Fruit fly (Drosophila melanogaster) Kc167 (cell line): ENCODE results near the gene CG6707.

Source experiments
- Sin3A ChIP-seq: fragments of >200 bp; optimal IDR thresholded peaks from 2 replicates; lab custom pipeline; 2018; ENCODE audit warnings: missing external identifiers
- h ChIP-seq: fragments of >200 bp; optimal IDR thresholded peaks from 3 replicates; lab custom pipeline; 2018; ENCODE audit warnings: missing external identifiers
- insv ChIP-seq: fragments of >200 bp; optimal IDR thresholded peaks from 3 replicates; lab custom pipeline; 2018; ENCODE audit warnings: missing external identifiers
- psq ChIP-seq: fragments of >200 bp; optimal IDR thresholded peaks from 2 replicates; lab custom pipeline; 2017; ENCODE audit warnings: missing external identifiers
- ttk ChIP-seq: sonication (Bioruptor generic); optimal IDR thresholded peaks from 2 replicates; lab custom pipeline; 2017; ENCODE audit warnings: missing external identifiers

dm6 chr3L:9927169-9927568 is 28.8 kb upstream of the CG6707 start:
- TF ChIP-seq psq (no peak), ttk (lab: Kevin White, UChicago) (no peak), insv (lab: Kevin White, UChicago) (no peak), h (lab: Kevin White, UChicago) (no peak), Sin3A (lab: Kevin White, UChicago) (no peak)
